Worm (Caenorhabditis elegans) whole organism, L1 larva: ENCODE results near the gene nhr-136.

Experiments used
- ceh-88 ChIP-seq: fragments of 200-800 bp; sonication (Bioruptor generic); IDR thresholded peaks from 2 replicates; pipeline ENCODE4 v1.3.6; 2022; ENCODE audit warnings: missing genetic modification characterization, missing compliant biosample characterization
- egl-27 ChIP-seq, 2 experiments: fragments of 150-350 bp in 1 of 2; sonication (generic microtip); optimal IDR thresholded peaks; 3 replicates each; lab custom pipeline; 2017 to 2018; ENCODE audit warnings: missing biosample characterization in 2 of 2, missing genetic modification characterization in 2 of 2, missing genetic modification reagents in 2 of 2
- mdl-1 ChIP-seq, 2 experiments: fragments of 150-350 bp; optimal IDR thresholded peaks; 2 replicates each; lab custom pipeline; 2014 to 2017; ENCODE audit warnings: missing biosample characterization in 2 of 2, missing genetic modification characterization in 2 of 2, inconsistent platforms in 1 of 2
- nhr-28 ChIP-seq: fragments of 150-350 bp; optimal IDR thresholded peaks from 2 replicates; lab custom pipeline; 2014; ENCODE audit warnings: missing biosample characterization, missing genetic modification characterization
- rnt-1 ChIP-seq: sonication (generic microtip); optimal IDR thresholded peaks from 2 replicates; lab custom pipeline; 2016; ENCODE audit warnings: mild to moderate bottlenecking, missing genetic modification characterization, moderate library complexity, missing compliant biosample characterization
- unc-30 ChIP-seq: sonication (generic microtip); optimal IDR thresholded peaks from 2 replicates; lab custom pipeline; 2017; ENCODE audit warnings: missing biosample characterization, missing genetic modification characterization

ce11 chrV:12154554-12154953 is 47.6 kb downstream of the nhr-136 start, which contains the start of gene C27A7.9:
- TF ChIP-seq unc-30 (tag; lab: Kevin White, UChicago) (no peak), egl-27 (tag; optimal IDR thresholded peaks at IDR 0.05; lab: Kevin White, UChicago) (no peak), rnt-1 (tag; lab: Kevin White, UChicago) (no peak), ceh-88 (no peak), nhr-28 (tag; lab: Kevin White, UChicago) (no peak), mdl-1 (tag; optimal IDR thresholded peaks at IDR 0.05; lab: Kevin White, UChicago) (no peak)
